Fruit fly (Drosophila melanogaster) whole organism, embryonic: ENCODE measurements around the gene CG10863.
A peak's percentile ranks its signal among the peaks of the same experiment; 100 is the strongest.

Experiments used
- CG11504 ChIP-seq: fragments of 200-800 bp; sonication (Bioruptor generic); optimal IDR thresholded peaks from 3 replicates; lab custom pipeline; 2019; ENCODE audit warnings: missing biosample characterization, mild to moderate bottlenecking, missing genetic modification characterization, moderate library complexity
- CG11723 ChIP-seq: fragments of 200-800 bp; sonication (Bioruptor generic); optimal IDR thresholded peaks from 2 replicates; lab custom pipeline; 2017; ENCODE audit warnings: missing biosample characterization, mild to moderate bottlenecking, missing genetic modification characterization
- CG12071 ChIP-seq: fragments of 200-800 bp; sonication (Bioruptor generic); optimal IDR thresholded peaks from 3 replicates; lab custom pipeline; 2018; ENCODE audit warnings: missing biosample characterization, mild to moderate bottlenecking, missing genetic modification characterization
- CG13775 ChIP-seq: fragments of 200-800 bp; sonication (Bioruptor generic); optimal IDR thresholded peaks from 3 replicates; lab custom pipeline; 2017; ENCODE audit warnings: missing biosample characterization, mild to moderate bottlenecking, missing genetic modification characterization
- CG15514 ChIP-seq: fragments of 200-800 bp; sonication (Bioruptor generic); optimal IDR thresholded peaks from 3 replicates; lab custom pipeline; 2017; ENCODE audit warnings: missing biosample characterization, missing genetic modification characterization, mild to moderate bottlenecking, moderate library complexity, missing genetic modification reagents
- CG15601 ChIP-seq: fragments of 200-800 bp; sonication (Bioruptor generic); optimal IDR thresholded peaks from 3 replicates; lab custom pipeline; 2019; ENCODE audit warnings: missing biosample characterization, mild to moderate bottlenecking, missing genetic modification characterization, moderate library complexity
- CG16813 ChIP-seq: fragments of 200-800 bp; sonication (Bioruptor generic); IDR thresholded peaks from 3 replicates; pipeline ENCODE4 v1.3.6; 2022; ENCODE audit warnings: missing biosample characterization, missing genetic modification characterization; ENCODE audit not compliant: partially characterized antibody
- CG17328 ChIP-seq: fragments of 200-800 bp; sonication (Bioruptor generic); IDR thresholded peaks from 2 replicates; pipeline ENCODE4 v1.3.6; 2022; ENCODE audit warnings: missing biosample characterization, missing genetic modification characterization
- CG18262 ChIP-seq: fragments of 200-800 bp; optimal IDR thresholded peaks from 3 replicates; lab custom pipeline; 2019; ENCODE audit warnings: missing biosample characterization, mild to moderate bottlenecking, missing genetic modification characterization, moderate library complexity
- CG18476 ChIP-seq: fragments of 200-800 bp; sonication (Bioruptor generic); optimal IDR thresholded peaks from 2 replicates; lab custom pipeline; 2016; ENCODE audit warnings: missing biosample characterization, mild to moderate bottlenecking, missing genetic modification characterization
- CG2678 ChIP-seq: fragments of 200-800 bp; sonication (Bioruptor generic); optimal IDR thresholded peaks from 3 replicates; lab custom pipeline; 2019; ENCODE audit warnings: missing biosample characterization, mild to moderate bottlenecking, missing genetic modification characterization, moderate library complexity
- CG2712 ChIP-seq: fragments of 200-800 bp; optimal IDR thresholded peaks from 3 replicates; lab custom pipeline; 2019; ENCODE audit warnings: missing biosample characterization, mild to moderate bottlenecking, missing genetic modification characterization, moderate library complexity
- CG3065 ChIP-seq: fragments of 200-800 bp; sonication (Bioruptor generic); optimal IDR thresholded peaks from 2 replicates; lab custom pipeline; 2016; ENCODE audit warnings: missing biosample characterization, missing genetic modification characterization
- CG31224 ChIP-seq: fragments of 200-800 bp; sonication (Bioruptor generic); IDR thresholded peaks from 2 replicates; pipeline ENCODE4 v1.3.6; 2022; ENCODE audit warnings: missing biosample characterization, missing genetic modification characterization
- CG34224 ChIP-seq: fragments of 200-800 bp; sonication (Bioruptor generic); IDR thresholded peaks from 3 replicates; pipeline ENCODE4 v1.3.6; 2022; ENCODE audit warnings: missing biosample characterization, missing genetic modification characterization; ENCODE audit not compliant: partially characterized antibody
- CG34376 ChIP-seq: fragments of 200-800 bp; sonication (Bioruptor generic); optimal IDR thresholded peaks from 2 replicates; lab custom pipeline; 2018; ENCODE audit warnings: missing biosample characterization, mild to moderate bottlenecking, missing genetic modification characterization
- CG34422 ChIP-seq: fragments of 200-800 bp; sonication (Bioruptor generic); IDR thresholded peaks from 3 replicates; pipeline ENCODE4 v1.3.6; 2022; ENCODE audit warnings: missing biosample characterization, missing genetic modification characterization
- CG4328 ChIP-seq: fragments of 200-800 bp; sonication (Bioruptor generic); optimal IDR thresholded peaks from 3 replicates; lab custom pipeline; 2017; ENCODE audit warnings: missing biosample characterization, missing genetic modification reagents, missing genetic modification characterization
- CG43689 ChIP-seq: fragments of 200-800 bp; sonication (Bioruptor generic); IDR thresholded peaks from 2 replicates; pipeline ENCODE4 v1.3.6; 2022; ENCODE audit warnings: missing biosample characterization, missing genetic modification characterization
- CG4820 ChIP-seq: fragments of 200-800 bp; sonication (Bioruptor generic); optimal IDR thresholded peaks from 3 replicates; lab custom pipeline; 2016; ENCODE audit warnings: missing biosample characterization, missing genetic modification characterization
- CG7556 ChIP-seq: fragments of 200-800 bp; sonication (Bioruptor generic); optimal IDR thresholded peaks from 2 replicates; lab custom pipeline; 2017; ENCODE audit warnings: missing biosample characterization, mild to moderate bottlenecking, missing genetic modification characterization
- Camta ChIP-seq: fragments of 200-800 bp; sonication (Bioruptor generic); optimal IDR thresholded peaks from 2 replicates; lab custom pipeline; 2016; ENCODE audit warnings: missing biosample characterization, missing genetic modification characterization
- CrebB ChIP-seq: fragments of 200-800 bp; sonication (Bioruptor generic); optimal IDR thresholded peaks from 3 replicates; lab custom pipeline; 2018; ENCODE audit warnings: missing biosample characterization, mild to moderate bottlenecking, missing genetic modification characterization
- D19A ChIP-seq: fragments of 200-800 bp; optimal IDR thresholded peaks from 3 replicates; lab custom pipeline; 2019; ENCODE audit warnings: missing biosample characterization, mild to moderate bottlenecking, missing genetic modification characterization, moderate library complexity
- Deaf1 ChIP-seq: fragments of 200-800 bp; optimal IDR thresholded peaks from 3 replicates; lab custom pipeline; 2019; ENCODE audit warnings: missing biosample characterization, mild to moderate bottlenecking, missing genetic modification characterization, moderate library complexity
- ERR ChIP-seq: fragments of 200-800 bp; sonication (Bioruptor generic); optimal IDR thresholded peaks from 2 replicates; lab custom pipeline; 2016; ENCODE audit warnings: missing biosample characterization, missing genetic modification characterization
- Fer3 ChIP-seq: fragments of 200-800 bp; sonication (Bioruptor generic); optimal IDR thresholded peaks from 2 replicates; lab custom pipeline; 2018; ENCODE audit warnings: missing biosample characterization, mild to moderate bottlenecking, missing genetic modification characterization, moderate library complexity
- Hr51 ChIP-seq, 2 experiments: fragments of 200-800 bp; sonication (Bioruptor generic); optimal IDR thresholded peaks; 2 replicates in 1 of 2; 3 replicates in 1 of 2; lab custom pipeline; 2016 to 2018; ENCODE audit warnings: missing biosample characterization in 2 of 2, missing genetic modification characterization in 2 of 2, mild to moderate bottlenecking in 1 of 2, moderate library complexity in 1 of 2
- Hr78 ChIP-seq, 2 experiments: fragments of 200-800 bp in 1 of 2; fragments of >200 bp in 1 of 2; sonication (Bioruptor generic) in 1 of 2; optimal IDR thresholded peaks; 2 replicates each; lab custom pipeline; 2017 to 2019; ENCODE audit warnings: missing biosample characterization in 2 of 2, missing genetic modification characterization in 2 of 2, mild to moderate bottlenecking in 1 of 2, moderate library complexity in 1 of 2
- Neu2 ChIP-seq: fragments of 200-800 bp; sonication (Bioruptor generic); optimal IDR thresholded peaks from 3 replicates; lab custom pipeline; 2016; ENCODE audit warnings: missing biosample characterization, missing genetic modification characterization, borderline replicate concordance
- Six4 ChIP-seq: fragments of 200-800 bp; sonication (Bioruptor generic); optimal IDR thresholded peaks from 2 replicates; lab custom pipeline; 2016; ENCODE audit warnings: missing biosample characterization, missing genetic modification characterization
- Sox102F ChIP-seq: fragments of 200-800 bp; sonication (Bioruptor generic); optimal IDR thresholded peaks from 2 replicates; lab custom pipeline; 2018; ENCODE audit warnings: missing biosample characterization, mild to moderate bottlenecking, missing genetic modification characterization, moderate library complexity
- Xbp1 ChIP-seq: fragments of 200-800 bp; sonication (Bioruptor generic); optimal IDR thresholded peaks from 3 replicates; lab custom pipeline; 2016; ENCODE audit warnings: missing biosample characterization, mild to moderate bottlenecking, missing genetic modification characterization
- ara ChIP-seq: fragments of 200-800 bp; sonication (Bioruptor generic); IDR thresholded peaks from 2 replicates; pipeline ENCODE4 v1.3.6; 2022; ENCODE audit warnings: missing biosample characterization, missing genetic modification characterization
- cg ChIP-seq: fragments of 200-800 bp; sonication (Bioruptor generic); optimal IDR thresholded peaks from 3 replicates; lab custom pipeline; 2019; ENCODE audit warnings: missing biosample characterization, mild to moderate bottlenecking, missing genetic modification characterization, moderate library complexity
- chif ChIP-seq, 2 experiments: fragments of 200-800 bp; sonication (Bioruptor generic); optimal IDR thresholded peaks; 3 replicates each; lab custom pipeline; 2016; ENCODE audit warnings: missing biosample characterization in 2 of 2, missing genetic modification characterization in 2 of 2
- emc ChIP-seq: fragments of 200-800 bp; sonication (Bioruptor generic); optimal IDR thresholded peaks from 2 replicates; lab custom pipeline; 2016; ENCODE audit warnings: missing biosample characterization, missing genetic modification characterization
- fd96Cb ChIP-seq: fragments of 200-800 bp; sonication (Bioruptor generic); optimal IDR thresholded peaks from 2 replicates; lab custom pipeline; 2018; ENCODE audit warnings: missing biosample characterization, mild to moderate bottlenecking, missing genetic modification characterization, moderate library complexity
- hkb ChIP-seq, 2 experiments: fragments of 200-800 bp in 1 of 2; fragments of >200 bp in 1 of 2; sonication (Bioruptor generic) in 1 of 2; IDR thresholded peaks in 1 of 2; optimal IDR thresholded peaks in 1 of 2; 2 replicates each; pipeline versions ENCODE4 v1.3.6 to Lab custom; 2017 to 2022; ENCODE audit warnings: missing biosample characterization in 1 of 2, missing genetic modification characterization in 1 of 2
- jigr1 ChIP-seq: fragments of 200-800 bp; sonication (Bioruptor generic); IDR thresholded peaks from 3 replicates; pipeline ENCODE4 v1.3.6; 2022; ENCODE audit warnings: missing biosample characterization, missing genetic modification characterization
- lbe ChIP-seq: fragments of 200-800 bp; sonication (Bioruptor generic); optimal IDR thresholded peaks from 2 replicates; lab custom pipeline; 2016; ENCODE audit warnings: missing biosample characterization, mild to moderate bottlenecking, missing genetic modification characterization
- lola ChIP-seq, 3 experiments: fragments of >200 bp in 2 of 3; fragments of 200-800 bp in 1 of 3; sonication (Bioruptor generic) in 1 of 3; optimal IDR thresholded peaks; 2 replicates each; lab custom pipeline; 2017 to 2019; ENCODE audit warnings: missing biosample characterization in 3 of 3, missing genetic modification characterization in 3 of 3, mild to moderate bottlenecking in 1 of 3, moderate library complexity in 1 of 3
- luna ChIP-seq: fragments of 200-800 bp; sonication (Bioruptor generic); optimal IDR thresholded peaks from 2 replicates; lab custom pipeline; 2016; ENCODE audit warnings: missing biosample characterization, missing genetic modification characterization
- nerfin-1 ChIP-seq: fragments of 200-800 bp; sonication (Bioruptor generic); optimal IDR thresholded peaks from 3 replicates; lab custom pipeline; 2019; ENCODE audit warnings: missing biosample characterization, mild to moderate bottlenecking, missing genetic modification characterization, moderate library complexity
- pan ChIP-seq, 4 experiments: fragments of >200 bp in 3 of 4; fragments of 200-800 bp in 1 of 4; sonication (Bioruptor generic) in 1 of 4; optimal IDR thresholded peaks in 3 of 4; IDR thresholded peaks in 1 of 4; 2 replicates each; pipeline versions ENCODE4 v1.3.6 to Lab custom; 2017 to 2022; ENCODE audit warnings: missing biosample characterization in 2 of 4, missing genetic modification characterization in 2 of 4, mixed read lengths in 1 of 4
- trh ChIP-seq: fragments of 200-800 bp; sonication (Bioruptor generic); optimal IDR thresholded peaks from 2 replicates; lab custom pipeline; 2016; ENCODE audit warnings: missing biosample characterization, missing genetic modification characterization
- unc-4 ChIP-seq: fragments of 200-800 bp; sonication (Bioruptor generic); IDR thresholded peaks from 2 replicates; pipeline ENCODE4 v1.3.6; 2022; ENCODE audit warnings: missing biosample characterization, missing genetic modification characterization; ENCODE audit not compliant: partially characterized antibody

Gene CG10863

dm6 chr3L:3977622-3978355 is 35.5 kb upstream of the CG10863 start (continued):
- TF ChIP-seq Fer3 (tag; lab: Kevin White, UChicago), result no peak
- TF ChIP-seq CG7556 (GFP tag; lab: Kevin White, UChicago), result peak; percentile 35
- TF ChIP-seq pan (optimal IDR thresholded peaks at IDR 0.05; lab: Kevin White, UChicago), result no peak
- TF ChIP-seq pan (GFP tag; optimal IDR thresholded peaks at IDR 0.05 in 1 of 2, IDR thresholded peaks at IDR 0.05 in 1 of 2), result no peak
- no peak for TF ChIP-seq CG17328 (GFP tag; lab: Robert Waterston, UW)
- no peak for TF ChIP-seq Xbp1 (GFP tag; lab: Kevin White, UChicago)
- TF ChIP-seq CG34422 (GFP tag; lab: Robert Waterston, UW), result no peak
- TF ChIP-seq cg (GFP tag; lab: Kevin White, UChicago), result no peak
- TF ChIP-seq chif (GFP tag; optimal IDR thresholded peaks at IDR 0.05; lab: Kevin White, UChicago), result peak in 1 of 2 experiments; percentile 56
- no peak for TF ChIP-seq CG31224 (GFP tag; lab: Robert Waterston, UW)
- TF ChIP-seq Camta, result no peak
- no peak for TF ChIP-seq trh (GFP tag; lab: Kevin White, UChicago)
- TF ChIP-seq CG18262 (tag; lab: Kevin White, UChicago), result peak; percentile 78
- peak; percentile 27 for TF ChIP-seq CG13775 (GFP tag; lab: Kevin White, UChicago)
- no peak for TF ChIP-seq Sox102F (GFP tag; lab: Kevin White, UChicago)
- no peak for TF ChIP-seq ERR
- peak; percentile 11 for TF ChIP-seq CG2678 (tag; lab: Kevin White, UChicago)
- TF ChIP-seq lola (GFP tag; optimal IDR thresholded peaks at IDR 0.05; lab: Kevin White, UChicago), result peak in 1 of 3 experiments; percentile 80
- TF ChIP-seq Hr78 (GFP tag; optimal IDR thresholded peaks at IDR 0.05; lab: Kevin White, UChicago), result no peak
- peak; percentile 12 for TF ChIP-seq CG4820 (GFP tag; lab: Kevin White, UChicago)
- TF ChIP-seq Hr51 (GFP tag; optimal IDR thresholded peaks at IDR 0.05; lab: Kevin White, UChicago), result no peak
- peak; percentile 53; the same call in 1 of the 2 replicates for TF ChIP-seq ara (GFP tag; lab: Robert Waterston, UW)
- no peak for TF ChIP-seq unc-4 (GFP tag; lab: Robert Waterston, UW)
- peak; percentile 78 for TF ChIP-seq CG2712 (tag; lab: Kevin White, UChicago)
- TF ChIP-seq CG34224 (GFP tag; lab: Robert Waterston, UW), result no peak
- no peak for TF ChIP-seq CG43689 (GFP tag; lab: Robert Waterston, UW)
- TF ChIP-seq CG12071 (GFP tag; lab: Kevin White, UChicago), result no peak
- TF ChIP-seq CG34376, result no peak
- TF ChIP-seq fd96Cb (tag; lab: Kevin White, UChicago), result peak; percentile 36
- TF ChIP-seq emc, result no peak
- no peak for TF ChIP-seq Deaf1 (tag; lab: Kevin White, UChicago)
- no peak for TF ChIP-seq CG3065 (GFP tag; lab: Kevin White, UChicago)
- no peak for TF ChIP-seq CG4328 (GFP tag; lab: Kevin White, UChicago)
- no peak for TF ChIP-seq CG16813 (GFP tag; lab: Robert Waterston, UW)
- no peak for TF ChIP-seq CG18476
- TF ChIP-seq CG11504 (tag; lab: Kevin White, UChicago), result peak; percentile 10
- no peak for TF ChIP-seq Neu2 (GFP tag; lab: Kevin White, UChicago)
- no peak for TF ChIP-seq CG11723
- no peak for TF ChIP-seq CG15514 (GFP tag; lab: Kevin White, UChicago)
- no peak for TF ChIP-seq jigr1 (GFP tag; lab: Robert Waterston, UW)
- peak; percentile 51 for TF ChIP-seq D19A (tag; lab: Kevin White, UChicago)
- no peak for TF ChIP-seq lbe (GFP tag; lab: Kevin White, UChicago)
- no peak for TF ChIP-seq CrebB (tag; lab: Kevin White, UChicago)
- no peak for TF ChIP-seq hkb (optimal IDR thresholded peaks at IDR 0.05; lab: Kevin White, UChicago)
- no peak for TF ChIP-seq hkb (GFP tag; IDR thresholded peaks at IDR 0.05; lab: Robert Waterston, UW)
- TF ChIP-seq nerfin-1 (tag; lab: Kevin White, UChicago), result no peak
- TF ChIP-seq Six4 (GFP tag; lab: Kevin White, UChicago), result no peak
- no peak for TF ChIP-seq luna (GFP tag; lab: Kevin White, UChicago)
- TF ChIP-seq CG15601 (tag; lab: Kevin White, UChicago), result peak; percentile 29
